1 fruit fly cellular context compared by ENCODE assay signal in the genomic region with DNA sequence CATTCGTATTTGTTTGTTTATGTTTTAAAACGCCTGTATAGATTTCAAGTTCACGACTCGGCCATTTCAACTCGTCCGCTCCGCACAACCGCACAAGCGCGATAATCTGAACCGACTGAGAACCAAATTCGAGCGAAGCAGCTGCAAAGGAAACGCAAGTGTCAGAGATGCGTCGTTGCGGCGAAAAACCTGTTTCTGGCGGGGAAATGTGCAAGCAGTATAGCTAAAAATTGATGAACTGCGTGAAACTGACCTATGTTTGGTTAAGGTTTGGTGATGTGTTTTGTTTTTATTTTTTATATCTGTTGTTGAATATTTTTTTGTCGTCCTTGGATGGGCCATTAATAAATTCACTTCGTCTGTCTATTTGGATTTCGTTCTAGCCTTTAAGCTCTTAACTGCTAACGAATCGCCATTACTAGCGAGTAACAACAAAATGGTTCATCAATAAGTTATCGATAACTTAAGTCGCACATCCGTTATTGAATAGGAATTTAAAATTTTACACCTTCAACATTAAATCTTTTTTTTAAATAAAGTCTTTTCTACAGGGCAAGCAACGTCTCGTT.
TF ChIP-seq lines count a peak whose summit lies in the region.

A gene (minus strand): TSS at position 120 of the 569 bp plus-strand sequence.

TF ChIP-seq in whole organism, embryonic, 481 proteins besides CTCF, POLR2A, EP300 and RAD21 (continued from another document and continues in another):
- TF ChIP-seq CG10147 (GFP tag; optimal IDR thresholded peaks at IDR 0.05; lab: Kevin White, UChicago) (peak; percentile 69), CG10431 (GFP tag; optimal IDR thresholded peaks at IDR 0.05; lab: Kevin White, UChicago) (peak; percentile 52), CG10462 (GFP tag; optimal IDR thresholded peaks at IDR 0.05; lab: Kevin White, UChicago) (peak; percentile 53), CG13123 (GFP tag; optimal IDR thresholded peaks at IDR 0.05; lab: Kevin White, UChicago) (peak; percentile 27), al (GFP tag; IDR thresholded peaks at IDR 0.05; lab: Robert Waterston, UW) (no peak), NFAT (GFP tag; IDR thresholded peaks at IDR 0.05; lab: Robert Waterston, UW) (peak; percentile 39; the same call in 1 of the 2 replicates), CG6791 (GFP tag; IDR thresholded peaks at IDR 0.05; lab: Robert Waterston, UW; ENCODE audit: partially characterized antibody) (0 out of 3 replicates have a peak, but pooled peaks have one; percentile 34), CG14860 (GFP tag; IDR thresholded peaks at IDR 0.05; lab: Robert Waterston, UW; ENCODE audit: partially characterized antibody) (no peak; the same call in 2 of the 3 replicates), her (GFP tag; optimal IDR thresholded peaks at IDR 0.05; lab: Kevin White, UChicago) (peak; percentile 55), gfzf (GFP tag; optimal IDR thresholded peaks at IDR 0.05; lab: Kevin White, UChicago) (peak; percentile 30), CG2199 (GFP tag; IDR thresholded peaks at IDR 0.05; lab: Robert Waterston, UW) (peak; percentile 89; the same call in 2 of the 3 replicates), CG4707 (GFP tag; optimal IDR thresholded peaks at IDR 0.05; lab: Kevin White, UChicago) (peak; percentile 3), CG11723 (GFP tag; optimal IDR thresholded peaks at IDR 0.05; lab: Kevin White, UChicago) (peak; percentile 36), kni (GFP tag; optimal IDR thresholded peaks at IDR 0.05; lab: Kevin White, UChicago) (peak; percentile 80), CG18476 (GFP tag; optimal IDR thresholded peaks at IDR 0.05; lab: Kevin White, UChicago) (peak; percentile 23), Atf-2 (GFP tag; optimal IDR thresholded peaks at IDR 0.05; lab: Kevin White, UChicago) (peak; percentile 31), hkb (optimal IDR thresholded peaks at IDR 0.05; lab: Kevin White, UChicago) (peak; percentile 55), hkb (GFP tag; IDR thresholded peaks at IDR 0.05; lab: Robert Waterston, UW) (peak; percentile 55), Fer2 (tag; optimal IDR thresholded peaks at IDR 0.05; lab: Kevin White, UChicago) (no peak), wor (GFP tag; IDR thresholded peaks at IDR 0.05; lab: Robert Waterston, UW) (no peak), CG8765 (GFP tag; IDR thresholded peaks at IDR 0.05; lab: Robert Waterston, UW) (no peak), gce (GFP tag; IDR thresholded peaks at IDR 0.05; lab: Robert Waterston, UW) (peak; percentile 59; the same call in 1 of the 3 replicates), wek (GFP tag; optimal IDR thresholded peaks at IDR 0.05; lab: Kevin White, UChicago) (peak; percentile 34), BEAF-32 (GFP tag; optimal IDR thresholded peaks at IDR 0.05; lab: Kevin White, UChicago) (peak; percentile 58), CG2202 (tag; optimal IDR thresholded peaks at IDR 0.05; lab: Kevin White, UChicago) (peak; percentile 19), ab (GFP tag; optimal IDR thresholded peaks at IDR 0.05; lab: Kevin White, UChicago) (no peak), ase (GFP tag; IDR thresholded peaks at IDR 0.05; lab: Robert Waterston, UW) (peak; percentile 40; the same call in 1 of the 3 replicates), CG1529 (GFP tag; optimal IDR thresholded peaks at IDR 0.05; lab: Kevin White, UChicago) (peak; percentile 36), CG3163 (GFP tag; optimal IDR thresholded peaks at IDR 0.05; lab: Kevin White, UChicago) (peak; percentile 65), sisA (GFP tag; IDR thresholded peaks at IDR 0.05; lab: Robert Waterston, UW) (no peak; the same call in 1 of the 2 replicates), grn (GFP tag; optimal IDR thresholded peaks at IDR 0.05; lab: Kevin White, UChicago) (peak; percentile 64), CG13296 (GFP tag; optimal IDR thresholded peaks at IDR 0.05; lab: Kevin White, UChicago) (peak; percentile 69), CG13775 (GFP tag; optimal IDR thresholded peaks at IDR 0.05; lab: Kevin White, UChicago) (peak; percentile 63), CG12744 (GFP tag; optimal IDR thresholded peaks at IDR 0.05; lab: Kevin White, UChicago) (peak; percentile 6), Ets97D (GFP tag; optimal IDR thresholded peaks at IDR 0.05; lab: Kevin White, UChicago) (peak; percentile 71), dmrt11E (tag; optimal IDR thresholded peaks at IDR 0.05; lab: Kevin White, UChicago) (peak; percentile 45), aop (GFP tag; IDR thresholded peaks at IDR 0.05; lab: Robert Waterston, UW) (no peak), CG6272 (GFP tag; IDR thresholded peaks at IDR 0.05; lab: Robert Waterston, UW) (no peak), nerfin-2 (GFP tag; IDR thresholded peaks at IDR 0.05; lab: Robert Waterston, UW; ENCODE audit: partially characterized antibody) (no peak), HLH4C (GFP tag; IDR thresholded peaks at IDR 0.05; lab: Robert Waterston, UW; ENCODE audit: partially characterized antibody) (peak; percentile 65; the same call in 2 of the 3 replicates), Ada2b (GFP tag; IDR thresholded peaks at IDR 0.05; lab: Robert Waterston, UW) (0 out of 2 replicates have a peak, but pooled peaks have one; percentile 18), salm (tag; optimal IDR thresholded peaks at IDR 0.05; lab: Kevin White, UChicago) (no peak), CG1602 (GFP tag; optimal IDR thresholded peaks at IDR 0.05; lab: Kevin White, UChicago) (peak; percentile 36), ara (GFP tag; IDR thresholded peaks at IDR 0.05; lab: Robert Waterston, UW) (no peak; the same call in 1 of the 2 replicates), CG2875 (GFP tag; optimal IDR thresholded peaks at IDR 0.05; lab: Kevin White, UChicago) (no peak), disco-r (GFP tag; optimal IDR thresholded peaks at IDR 0.05; lab: Kevin White, UChicago) (peak; percentile 26), CG30431 (GFP tag; optimal IDR thresholded peaks at IDR 0.05; lab: Kevin White, UChicago) (no peak), trh (GFP tag; optimal IDR thresholded peaks at IDR 0.05; lab: Kevin White, UChicago) (no peak), dmrt99B (tag; optimal IDR thresholded peaks at IDR 0.05; lab: Kevin White, UChicago) (peak; percentile 51), CG4360 (GFP tag; IDR thresholded peaks at IDR 0.05; lab: Robert Waterston, UW) (peak; percentile 38; the same call in 1 of the 2 replicates), Sry-β (GFP tag; optimal IDR thresholded peaks at IDR 0.05; lab: Kevin White, UChicago) (peak; percentile 100), CG9215 (GFP tag; IDR thresholded peaks at IDR 0.05; lab: Robert Waterston, UW) (peak; percentile 58), CG12236 (GFP tag; optimal IDR thresholded peaks at IDR 0.05; lab: Kevin White, UChicago) (peak; percentile 40), Dll (GFP tag; IDR thresholded peaks at IDR 0.05; lab: Robert Waterston, UW; ENCODE audit: partially characterized antibody) (peak; percentile 69), danr (GFP tag; IDR thresholded peaks at IDR 0.05; lab: Robert Waterston, UW) (peak; percentile 23; the same call in 1 of the 2 replicates), CG17359 (tag; optimal IDR thresholded peaks at IDR 0.05; lab: Kevin White, UChicago) (peak; percentile 37), B-H2 (GFP tag; optimal IDR thresholded peaks at IDR 0.05; lab: Kevin White, UChicago) (peak; percentile 21), Doc2 (GFP tag; IDR thresholded peaks at IDR 0.05; lab: Robert Waterston, UW) (no peak), lbe (GFP tag; optimal IDR thresholded peaks at IDR 0.05; lab: Kevin White, UChicago) (peak; percentile 3), Opbp (GFP tag; IDR thresholded peaks at IDR 0.05; lab: Robert Waterston, UW; ENCODE audit: partially characterized antibody) (peak; percentile 63; the same call in 1 of the 3 replicates), CG9876 (GFP tag; optimal IDR thresholded peaks at IDR 0.05; lab: Kevin White, UChicago) (peak; percentile 59), ash1 (GFP tag; optimal IDR thresholded peaks at IDR 0.05; lab: Kevin White, UChicago) (peak; percentile 31), CG3726 (GFP tag; IDR thresholded peaks at IDR 0.05; lab: Robert Waterston, UW) (no peak), CG2889 (GFP tag; IDR thresholded peaks at IDR 0.05; lab: Robert Waterston, UW) (no peak), CG18764 (GFP tag; optimal IDR thresholded peaks at IDR 0.05; lab: Kevin White, UChicago) (peak; percentile 34), Sox100B (GFP tag; optimal IDR thresholded peaks at IDR 0.05; lab: Kevin White, UChicago) (peak; percentile 66), ham (GFP tag; IDR thresholded peaks at IDR 0.05; lab: Robert Waterston, UW) (no peak), Mrtf (GFP tag; IDR thresholded peaks at IDR 0.05; lab: Robert Waterston, UW) (no peak), Med (GFP tag; lab: Kevin White, UChicago) (peak; percentile 84), CG7357 (GFP tag; IDR thresholded peaks at IDR 0.05; lab: Robert Waterston, UW) (no peak), row (GFP tag; IDR thresholded peaks at IDR 0.05; lab: Robert Waterston, UW) (peak; percentile 92), CG9817 (tag; optimal IDR thresholded peaks at IDR 0.05; lab: Kevin White, UChicago) (peak; percentile 52), fu2 (GFP tag; optimal IDR thresholded peaks at IDR 0.05; lab: Kevin White, UChicago) (peak; percentile 71), Dbx (GFP tag; IDR thresholded peaks at IDR 0.05; lab: Robert Waterston, UW) (peak; percentile 65; the same call in 2 of the 3 replicates), pan (optimal IDR thresholded peaks at IDR 0.05; lab: Kevin White, UChicago) (no peak), pan (GFP tag; optimal IDR thresholded peaks at IDR 0.05 in 1 of 2, IDR thresholded peaks at IDR 0.05 in 1 of 2) (peak in 1 of 2 experiments; percentile 36), slou (GFP tag; optimal IDR thresholded peaks at IDR 0.05; lab: Kevin White, UChicago) (no peak), CG18262 (tag; optimal IDR thresholded peaks at IDR 0.05; lab: Kevin White, UChicago) (peak; percentile 57), maf-S (GFP tag; optimal IDR thresholded peaks at IDR 0.05; lab: Kevin White, UChicago) (peak; percentile 46), sens (GFP tag; lab: Kevin White, UChicago) (peak; percentile 96), sob (GFP tag; IDR thresholded peaks at IDR 0.05; lab: Robert Waterston, UW) (peak; percentile 64), CG4730 (GFP tag; IDR thresholded peaks at IDR 0.05; lab: Robert Waterston, UW) (no peak), gro (GFP tag; optimal IDR thresholded peaks at IDR 0.05; lab: Kevin White, UChicago) (peak; percentile 78), org-1 (GFP tag; optimal IDR thresholded peaks at IDR 0.05; lab: Kevin White, UChicago) (peak; percentile 43), Xrp1 (GFP tag; IDR thresholded peaks at IDR 0.05; lab: Robert Waterston, UW) (peak; percentile 57), CG10543 (GFP tag; optimal IDR thresholded peaks at IDR 0.05; lab: Kevin White, UChicago) (peak; percentile 74), chinmo (GFP tag; IDR thresholded peaks at IDR 0.05; lab: Robert Waterston, UW; ENCODE audit: partially characterized antibody) (peak; percentile 85), CoRest (tag; optimal IDR thresholded peaks at IDR 0.05; lab: Kevin White, UChicago) (peak; percentile 76), Lhr (GFP tag; optimal IDR thresholded peaks at IDR 0.05; lab: Kevin White, UChicago) (peak; percentile 63), sim (GFP tag; IDR thresholded peaks at IDR 0.05; lab: Robert Waterston, UW) (peak; percentile 48; the same call in 1 of the 2 replicates), cato (GFP tag; optimal IDR thresholded peaks at IDR 0.05; lab: Kevin White, UChicago; ENCODE audit: borderline replicate concordance) (peak; percentile 3), YL-1 (GFP tag; optimal IDR thresholded peaks at IDR 0.05; lab: Kevin White, UChicago) (peak; percentile 35), B-H1 (GFP tag; IDR thresholded peaks at IDR 0.05; lab: Robert Waterston, UW) (peak; percentile 18; the same call in 1 of the 3 replicates), CG8478 (optimal IDR thresholded peaks at IDR 0.05; lab: Kevin White, UChicago) (no peak), CG7271 (tag; optimal IDR thresholded peaks at IDR 0.05; lab: Kevin White, UChicago) (no peak), HmgZ (tag; optimal IDR thresholded peaks at IDR 0.05; lab: Kevin White, UChicago) (peak; percentile 68), C15 (GFP tag; IDR thresholded peaks at IDR 0.05; lab: Robert Waterston, UW) (no peak), Tbp (GFP tag; optimal IDR thresholded peaks at IDR 0.05; lab: Kevin White, UChicago) (peak; percentile 41), D19A (tag; optimal IDR thresholded peaks at IDR 0.05; lab: Kevin White, UChicago) (peak; percentile 47), Lim3 (GFP tag; IDR thresholded peaks at IDR 0.05; lab: Robert Waterston, UW) (no peak), sima (GFP tag; optimal IDR thresholded peaks at IDR 0.05; lab: Kevin White, UChicago) (peak; percentile 23), ci (GFP tag; IDR thresholded peaks at IDR 0.05; lab: Robert Waterston, UW) (peak; percentile 72), chif (GFP tag; optimal IDR thresholded peaks at IDR 0.05; lab: Kevin White, UChicago) (peak; percentile 49 to 60), ATbp (GFP tag; optimal IDR thresholded peaks at IDR 0.05; lab: Kevin White, UChicago) (no peak), CG7556 (GFP tag; optimal IDR thresholded peaks at IDR 0.05; lab: Kevin White, UChicago) (peak; percentile 46), Nf-YA (GFP tag; IDR thresholded peaks at IDR 0.05; lab: Robert Waterston, UW) (no peak), Deaf1 (tag; optimal IDR thresholded peaks at IDR 0.05; lab: Kevin White, UChicago) (peak; percentile 69), CG8290 (GFP tag; optimal IDR thresholded peaks at IDR 0.05; lab: Kevin White, UChicago) (peak; percentile 70), CG8290 (tag; optimal IDR thresholded peaks at IDR 0.05; lab: Kevin White, UChicago) (peak; percentile 68 to 72), HLH3B (GFP tag; IDR thresholded peaks at IDR 0.05; lab: Robert Waterston, UW) (peak; percentile 32; the same call in 1 of the 2 replicates), stwl (tag; optimal IDR thresholded peaks at IDR 0.05; lab: Kevin White, UChicago) (peak; percentile 75), hth (optimal IDR thresholded peaks at IDR 0.05; lab: Kevin White, UChicago) (no peak), vfl (GFP tag; optimal IDR thresholded peaks at IDR 0.05; lab: Kevin White, UChicago) (peak; percentile 66), CG15011 (GFP tag; optimal IDR thresholded peaks at IDR 0.05; lab: Kevin White, UChicago) (no peak), slp2 (GFP tag; optimal IDR thresholded peaks at IDR 0.05; lab: Kevin White, UChicago) (peak; percentile 49), eyg (GFP tag; optimal IDR thresholded peaks at IDR 0.05; lab: Kevin White, UChicago) (peak; percentile 68), HmgD (GFP tag; optimal IDR thresholded peaks at IDR 0.05; lab: Kevin White, UChicago) (peak; percentile 75), CG14965 (GFP tag; optimal IDR thresholded peaks at IDR 0.05; lab: Kevin White, UChicago; ENCODE audit: borderline replicate concordance) (no peak), HLHmδ (GFP tag; optimal IDR thresholded peaks at IDR 0.05; lab: Kevin White, UChicago) (peak; percentile 83), CG30020 (tag; optimal IDR thresholded peaks at IDR 0.05; lab: Kevin White, UChicago) (peak; percentile 58), sd (tag; optimal IDR thresholded peaks at IDR 0.05; lab: Kevin White, UChicago) (peak; percentile 64), fru (optimal IDR thresholded peaks at IDR 0.05; lab: Kevin White, UChicago) (no peak)
